Worm (Caenorhabditis elegans): ENCODE data around the gene Y66D12A.6.

DNA sequence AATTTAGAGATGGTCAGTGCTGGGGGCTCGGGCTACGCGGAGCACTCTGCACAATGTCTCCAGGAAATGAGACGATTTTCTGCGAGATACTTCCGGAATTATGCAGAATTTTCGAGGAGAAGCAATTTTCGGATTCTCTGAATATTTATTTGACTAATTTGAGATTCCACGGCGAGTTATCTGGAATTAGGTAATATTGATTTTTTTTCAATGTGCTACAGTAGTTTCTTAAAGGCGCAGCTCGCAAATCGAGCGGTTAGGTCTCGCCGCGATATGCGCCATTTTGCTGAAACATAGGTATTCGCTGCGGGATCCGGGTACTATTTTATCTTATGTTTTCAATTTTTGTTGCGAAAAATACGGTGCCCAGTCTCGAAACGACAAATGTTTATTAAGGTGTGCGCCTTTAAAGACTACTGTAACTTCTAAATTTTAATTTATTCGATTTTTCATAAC lies 46.5 kb downstream of the Y66D12A.6 start, which contains the start of gene nrps-1:
- TF ChIP-seq W03F9.2 (tag; optimal IDR thresholded peaks at IDR 0.05): no peak
- TF ChIP-seq him-1 (tag; optimal IDR thresholded peaks at IDR 0.05): no peak

Data from whole organism, L4/young adult.